Fruit fly (Drosophila melanogaster) whole organism: ENCODE measurements around the gene Hip14.

Experiments used
- Dll ChIP-seq: fragments of >200 bp; optimal IDR thresholded peaks from 2 replicates; lab custom pipeline; 2017
- EcR ChIP-seq, 2 experiments: fragments of >200 bp; optimal IDR thresholded peaks; 2 replicates each; lab custom pipeline; 2017; ENCODE audit warnings: missing biosample characterization in 2 of 2, missing genetic modification characterization in 2 of 2, missing genetic modification reagents in 2 of 2

DNA sequence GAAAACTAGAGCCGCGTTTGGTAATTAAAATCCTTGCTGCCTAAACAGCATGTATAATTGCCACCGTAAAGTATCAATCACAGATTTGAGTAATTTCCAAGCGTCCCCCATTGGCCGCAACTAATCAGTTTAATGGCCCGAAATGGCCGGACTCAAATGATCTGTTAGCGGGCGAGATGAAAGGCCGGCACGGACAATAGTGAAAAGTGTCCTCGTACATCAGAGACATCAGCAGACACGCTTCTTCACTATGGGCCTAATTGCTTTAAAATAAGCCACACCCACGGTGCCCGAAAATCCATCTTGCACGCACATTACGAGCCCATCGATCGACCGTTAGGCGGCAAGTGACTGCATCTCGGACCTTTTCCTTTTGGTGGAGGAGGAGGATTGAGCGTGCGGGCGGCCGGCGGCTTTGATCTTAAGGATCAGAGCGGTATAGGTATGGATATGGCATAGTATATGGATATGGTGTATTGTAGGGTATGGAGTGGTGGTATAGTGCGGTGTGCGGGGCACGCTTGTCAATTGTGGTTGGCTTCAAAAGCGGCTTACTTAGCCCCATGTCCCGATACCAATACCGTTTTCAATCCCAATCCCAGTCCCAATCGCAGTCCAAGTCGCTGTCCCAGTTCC, 24.4 kb downstream of the Hip14 start:
- TF ChIP-seq EcR (GFP tag; optimal IDR thresholded peaks at IDR 0.05; lab: Kevin White, UChicago) (no peak), Dll (lab: Kevin White, UChicago) (no peak)
